Worm (Caenorhabditis elegans): ENCODE measurements around the gene T04A8.7.

Gene T04A8.7

DNA sequence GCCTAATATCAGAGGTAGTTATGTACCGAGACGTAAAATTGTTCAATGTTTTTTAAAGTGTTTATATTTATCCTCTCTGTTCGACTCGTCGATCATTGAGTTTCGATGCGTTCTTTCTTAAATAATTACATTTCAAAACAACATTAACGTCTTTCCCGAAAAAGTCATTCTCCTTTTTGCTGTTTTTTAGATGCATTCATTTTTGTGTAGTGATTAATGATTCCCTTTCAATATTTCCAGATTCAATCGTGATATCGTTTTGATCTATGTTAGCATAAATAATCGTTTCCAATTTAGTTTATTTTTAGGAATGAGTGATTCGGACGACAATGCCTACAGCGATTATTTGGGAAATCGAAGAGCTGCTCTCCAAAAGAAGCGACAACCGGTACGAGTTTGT lies 1.5 kb upstream of the T04A8.7 start, which contains the start of gene T04A8.8:
TSS of gene T04A8.8 (plus strand) at position 301 of the 400 bp plus-strand sequence.
- TF ChIP-seq nfya-1 (tag; optimal IDR thresholded peaks at IDR 0.05; ENCODE audit: insufficient read depth) (no peak), nhr-23 (tag; optimal IDR thresholded peaks at IDR 0.05) (no peak), elt-1 (tag; optimal IDR thresholded peaks at IDR 0.05) (no peak), ceh-9 (tag; optimal IDR thresholded peaks at IDR 0.05) (no peak), tbx-2 (tag; optimal IDR thresholded peaks at IDR 0.05) (no peak), zag-1 (tag; optimal IDR thresholded peaks at IDR 0.05) (no peak), ama-1 (optimal IDR thresholded peaks at IDR 0.05) (no peak), nhr-12 (tag; optimal IDR thresholded peaks at IDR 0.05) (no peak), ztf-4 (tag; optimal IDR thresholded peaks at IDR 0.05) (no peak), fos-1 (tag; optimal IDR thresholded peaks at IDR 0.05) (no peak), nhr-76 (tag; optimal IDR thresholded peaks at IDR 0.05) (no peak), nhr-28 (tag; optimal IDR thresholded peaks at IDR 0.05) (no peak), pqm-1 (tag; optimal IDR thresholded peaks at IDR 0.05) (no peak), unc-62 (GFP tag; optimal IDR thresholded peaks at IDR 0.05) (no peak), sea-2 (GFP tag; optimal IDR thresholded peaks at IDR 0.05) (no peak), pha-4 (tag; optimal IDR thresholded peaks at IDR 0.05) (no peak), elt-3 (tag; optimal IDR thresholded peaks at IDR 0.05) (no peak), ceh-28 (tag; optimal IDR thresholded peaks at IDR 0.05) (no peak)

DNA sequence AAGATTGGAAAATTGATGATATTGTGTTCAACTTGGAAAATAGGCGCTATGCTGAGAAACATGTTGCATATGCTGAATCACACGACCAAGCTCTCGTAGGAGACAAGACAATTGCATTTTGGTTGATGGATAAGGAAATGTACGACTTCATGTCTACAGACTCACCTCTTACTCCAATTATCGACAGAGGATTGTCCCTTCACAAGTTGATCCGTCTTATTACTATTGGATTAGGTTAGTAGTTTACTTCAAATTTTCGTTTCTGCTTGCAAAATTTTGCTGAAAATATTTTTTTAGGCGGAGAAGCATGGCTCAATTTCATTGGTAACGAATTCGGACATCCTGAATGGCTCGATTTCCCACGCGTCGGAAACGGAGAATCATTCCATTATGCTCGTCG lies 1.7 kb downstream of the T04A8.7 start:
- no peak for TF ChIP-seq nhr-237 (tag; optimal IDR thresholded peaks at IDR 0.05)

DNA sequence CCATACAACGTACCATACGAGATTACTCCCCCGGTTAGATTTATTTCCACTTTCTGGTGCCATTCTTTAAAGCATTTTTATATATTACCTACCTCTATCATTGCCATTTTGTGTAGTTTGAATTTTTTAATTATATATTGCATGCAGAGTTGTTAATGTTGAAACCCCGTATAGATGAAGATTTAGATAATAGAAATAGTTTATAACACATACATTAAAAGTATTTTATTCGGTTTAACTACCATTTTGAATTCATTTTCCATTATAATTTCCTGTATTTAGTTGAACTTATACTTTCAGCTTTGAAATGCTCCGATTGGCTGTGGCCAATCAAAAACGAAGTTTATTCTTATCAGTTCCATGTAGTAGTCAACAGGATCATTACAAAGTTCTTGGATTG lies 2.7 kb downstream of the T04A8.7 start, which contains the start of gene dnj-18:
TSS of gene dnj-18 (plus strand) at position 301 of the 400 bp plus-strand sequence.
- no peak for TF ChIP-seq pqm-1 (tag; optimal IDR thresholded peaks at IDR 0.05)
- TF ChIP-seq mdl-1 (tag; optimal IDR thresholded peaks at IDR 0.05), result no peak
- TF ChIP-seq R02D3.7 (tag; optimal IDR thresholded peaks at IDR 0.05), result no peak
- TF ChIP-seq skn-1 (tag; optimal IDR thresholded peaks at IDR 0.05), result no peak
- no peak for TF ChIP-seq nhr-11 (tag; optimal IDR thresholded peaks at IDR 0.05)
- TF ChIP-seq egl-27 (tag; optimal IDR thresholded peaks at IDR 0.05), result no peak

DNA sequence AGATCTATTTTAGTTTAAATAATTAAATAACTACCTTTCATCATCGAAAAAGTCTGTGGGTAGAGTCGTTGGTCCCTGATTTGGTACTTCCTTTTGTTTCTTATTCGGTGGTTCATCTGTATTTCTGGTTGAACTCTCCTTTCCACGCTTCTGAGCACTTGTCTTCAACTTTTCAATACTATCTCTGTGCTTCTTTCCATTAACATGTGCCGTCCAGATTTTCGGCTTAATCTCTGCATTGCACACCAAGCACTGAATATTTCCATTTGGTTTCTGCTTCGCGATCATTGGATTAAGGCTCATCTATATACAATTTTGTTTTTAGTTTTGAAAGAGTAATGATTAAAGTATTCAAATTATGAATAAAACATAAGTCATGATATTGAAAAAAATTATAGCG lies 4.8 kb downstream of the T04A8.7 start, which contains the start of gene sel-13:
TSS of gene sel-13 (minus strand) at position 303 of the 400 bp plus-strand sequence.
- TF ChIP-seq pha-4 (tag; optimal IDR thresholded peaks at IDR 0.05) (no peak), nhr-76 (tag; optimal IDR thresholded peaks at IDR 0.05) (no peak), lin-39 (tag; optimal IDR thresholded peaks at IDR 0.05) (no peak), nhr-43 (tag; optimal IDR thresholded peaks at IDR 0.05; ENCODE audit: poor library complexity, severe bottlenecking) (no peak), ceh-82 (tag; optimal IDR thresholded peaks at IDR 0.05) (no peak), fos-1 (tag; optimal IDR thresholded peaks at IDR 0.05) (no peak), nfya-1 (tag; optimal IDR thresholded peaks at IDR 0.05; ENCODE audit: insufficient read depth) (no peak), ztf-4 (tag; optimal IDR thresholded peaks at IDR 0.05) (no peak), nhr-237 (tag; optimal IDR thresholded peaks at IDR 0.05) (no peak), unc-39 (tag; optimal IDR thresholded peaks at IDR 0.05) (no peak), nhr-23 (tag; optimal IDR thresholded peaks at IDR 0.05) (no peak), fkh-2 (tag; optimal IDR thresholded peaks at IDR 0.05) (no peak), elt-2 (tag; optimal IDR thresholded peaks at IDR 0.05) (no peak), nhr-77 (tag; optimal IDR thresholded peaks at IDR 0.05) (no peak)

DNA sequence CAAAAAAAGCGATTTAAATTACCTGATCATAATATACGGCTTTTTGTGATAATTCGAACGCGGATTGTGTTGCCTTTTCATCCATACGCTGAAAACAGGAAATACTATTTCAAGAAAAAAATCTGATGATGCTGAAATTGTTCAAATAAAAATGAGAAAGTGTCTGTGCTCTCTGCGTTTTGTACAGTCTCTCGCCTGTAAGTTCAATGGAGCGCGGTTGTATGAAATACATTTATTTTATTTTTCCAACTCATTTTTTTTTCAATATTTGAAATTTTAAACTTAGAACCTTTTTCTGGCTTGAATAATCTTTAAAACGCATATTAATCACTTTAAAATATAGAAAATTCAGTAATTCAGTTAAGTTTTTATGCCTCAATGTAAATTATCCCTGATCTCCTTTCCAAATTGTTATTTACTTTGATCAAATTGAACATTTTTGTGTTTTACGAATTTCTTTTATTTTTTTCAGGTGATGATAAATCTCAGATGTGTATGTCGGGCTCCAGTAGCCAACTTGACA lies 8.8 kb downstream of the T04A8.7 start, which contains the start of the genes clp-2 and mrpl-16:
TSS of gene clp-2 (minus strand) at position 94 of the 523 bp plus-strand sequence.
TSS of gene mrpl-16 (plus strand) at position 473 of the 523 bp plus-strand sequence.
- TF ChIP-seq pqm-1 (tag; optimal IDR thresholded peaks at IDR 0.05) (no peak), nfya-1 (tag; optimal IDR thresholded peaks at IDR 0.05; ENCODE audit: insufficient read depth) (peak; percentile 53), nhr-23 (tag; optimal IDR thresholded peaks at IDR 0.05) (peak; percentile 12), lin-15B (tag; optimal IDR thresholded peaks at IDR 0.05) (peak; percentile 43), ztf-11 (tag; optimal IDR thresholded peaks at IDR 0.05) (no peak), daf-12 (tag; optimal IDR thresholded peaks at IDR 0.05) (no peak)
